Fruit fly (Drosophila melanogaster): ENCODE results near the gene CG31156.
A peak's percentile ranks its signal among the peaks of the same experiment; 100 is the strongest.

CG31156 gene

DNA sequence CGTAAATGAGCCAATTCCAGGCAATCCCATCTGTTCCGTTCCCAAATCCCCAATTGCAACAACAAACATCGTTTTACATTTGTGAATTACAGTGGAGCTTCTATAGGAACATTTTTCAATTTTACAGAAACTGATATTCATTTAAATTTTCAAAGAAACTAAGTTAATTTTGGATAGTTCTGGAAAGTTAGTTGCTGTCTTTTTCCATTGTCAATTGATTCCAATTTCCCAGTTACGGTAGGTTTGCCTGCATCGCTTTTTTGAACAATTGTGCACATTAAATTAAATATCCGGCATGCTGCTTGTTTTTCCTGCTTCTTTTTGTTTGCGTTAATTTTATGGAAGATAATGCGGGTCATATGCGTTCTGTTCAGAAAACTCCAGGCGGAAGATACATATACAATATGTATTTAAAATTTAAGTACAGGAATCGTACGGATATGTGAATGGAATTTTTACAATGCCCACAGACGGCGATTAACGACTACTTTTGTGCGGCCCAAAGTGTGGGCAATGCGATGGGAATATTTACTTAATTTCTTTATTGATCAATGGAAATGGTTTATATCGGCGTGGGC is 14.6 kb upstream of the CG31156 start:
- TF ChIP-seq CG9948 (tag; optimal IDR thresholded peaks at IDR 0.05) (no peak), CG10348 (GFP tag; IDR thresholded peaks at IDR 0.05) (no peak), EcR (GFP tag; optimal IDR thresholded peaks at IDR 0.05) (no peak), CG8159 (tag; optimal IDR thresholded peaks at IDR 0.05) (peak; percentile 7), CG8301 (tag; optimal IDR thresholded peaks at IDR 0.05) (no peak), Snoo (tag; optimal IDR thresholded peaks at IDR 0.05) (peak; percentile 72), D1 (tag; optimal IDR thresholded peaks at IDR 0.05) (no peak), CG12605 (GFP tag; IDR thresholded peaks at IDR 0.05) (no peak), CG15710 (tag; optimal IDR thresholded peaks at IDR 0.05) (peak; percentile 39), Pif1A (GFP tag; optimal IDR thresholded peaks at IDR 0.05) (peak; percentile 27), CG4496 (GFP tag; IDR thresholded peaks at IDR 0.05) (peak; percentile 13; the same call in 1 of the 3 replicates)

DNA sequence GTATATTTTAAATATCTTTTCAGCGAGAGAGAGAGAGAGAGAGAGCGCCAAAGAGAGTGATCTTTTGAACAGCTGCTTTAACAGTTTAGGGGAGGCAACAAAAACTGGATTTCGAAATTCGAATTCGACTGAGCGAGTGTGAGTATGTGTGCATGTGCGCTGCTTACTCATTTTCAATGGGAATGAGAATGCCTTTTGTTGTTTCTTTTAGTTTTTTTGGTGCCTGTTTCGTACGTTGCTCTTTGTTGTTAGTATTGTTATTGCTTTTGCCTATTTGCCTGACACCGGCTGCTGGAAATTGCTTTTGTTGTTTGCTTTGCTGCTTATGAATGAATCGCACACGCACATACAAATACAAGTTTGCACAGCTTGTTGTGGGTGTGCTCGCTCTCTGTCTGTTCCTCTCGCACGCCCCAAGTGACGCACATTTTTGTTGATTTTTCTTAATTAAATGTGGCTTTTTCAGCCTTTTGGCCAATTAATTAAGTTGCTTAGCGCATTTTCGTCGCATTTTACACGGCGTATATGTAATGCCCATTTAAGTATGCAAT is 13.5 kb upstream of the CG31156 start:
- TF ChIP-seq rn (GFP tag; IDR thresholded peaks at IDR 0.05), result peak; percentile 64; the same call in 1 of the 2 replicates
- TF ChIP-seq EcR (GFP tag; optimal IDR thresholded peaks at IDR 0.05), result peak; percentile 97
- TF ChIP-seq CG15710 (tag; optimal IDR thresholded peaks at IDR 0.05), result peak; percentile 80
- TF ChIP-seq CG8301 (tag; optimal IDR thresholded peaks at IDR 0.05), result peak; percentile 86
- peak; percentile 90 for TF ChIP-seq fd96Ca (GFP tag; IDR thresholded peaks at IDR 0.05)
- no peak for TF ChIP-seq CG10348 (GFP tag; IDR thresholded peaks at IDR 0.05)
- peak; percentile 76 for TF ChIP-seq CG9948 (tag; optimal IDR thresholded peaks at IDR 0.05)
- peak; percentile 85 for TF ChIP-seq Pif1A (GFP tag; optimal IDR thresholded peaks at IDR 0.05)
- peak; percentile 93 for TF ChIP-seq Ets98B (GFP tag; IDR thresholded peaks at IDR 0.05)
- peak; percentile 94 for TF ChIP-seq CG4496 (GFP tag; IDR thresholded peaks at IDR 0.05)
- TF ChIP-seq CG34367 (tag; optimal IDR thresholded peaks at IDR 0.05), result peak; percentile 92
- peak; percentile 79 for TF ChIP-seq CG8159 (tag; optimal IDR thresholded peaks at IDR 0.05)
- peak; percentile 87 for TF ChIP-seq CG32121 (GFP tag; IDR thresholded peaks at IDR 0.05)
- peak; percentile 93 for TF ChIP-seq CG13204 (GFP tag; optimal IDR thresholded peaks at IDR 0.05)
- TF ChIP-seq Pif1B (GFP tag; optimal IDR thresholded peaks at IDR 0.05), result peak; percentile 81
- TF ChIP-seq Snoo (tag; optimal IDR thresholded peaks at IDR 0.05), result peak; percentile 33
- TF ChIP-seq D1 (tag; optimal IDR thresholded peaks at IDR 0.05), result peak; percentile 66
- TF ChIP-seq CG17806 (tag; optimal IDR thresholded peaks at IDR 0.05), result peak; percentile 74
- TF ChIP-seq gl (tag; optimal IDR thresholded peaks at IDR 0.05), result peak; percentile 99
- TF ChIP-seq CG12605 (GFP tag; IDR thresholded peaks at IDR 0.05), result peak; percentile 98
- peak; percentile 89 for TF ChIP-seq CG14655 (GFP tag; optimal IDR thresholded peaks at IDR 0.05)

DNA sequence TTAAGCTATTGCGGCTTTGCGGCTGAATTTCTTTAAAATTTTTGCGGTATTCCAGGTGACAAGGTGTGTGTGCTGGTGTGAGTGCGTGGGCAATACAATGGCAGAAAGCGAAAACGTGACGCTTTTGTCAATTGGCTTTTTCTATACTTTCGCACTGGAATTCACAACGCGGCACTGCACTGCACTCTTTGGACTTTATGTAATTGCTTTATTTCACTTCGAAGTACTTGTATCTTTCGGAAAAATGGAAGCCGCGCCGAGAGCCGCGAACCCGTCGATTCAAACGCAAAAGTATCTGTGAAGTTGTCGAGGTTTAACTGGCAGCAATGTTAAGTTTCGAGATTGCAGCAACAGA is 12.9 kb upstream of the CG31156 start:
- TF ChIP-seq CG4496 (GFP tag; IDR thresholded peaks at IDR 0.05) (peak; percentile 5; the same call in 1 of the 3 replicates), CG14655 (GFP tag; optimal IDR thresholded peaks at IDR 0.05) (no peak), CG8301 (tag; optimal IDR thresholded peaks at IDR 0.05) (no peak)

DNA sequence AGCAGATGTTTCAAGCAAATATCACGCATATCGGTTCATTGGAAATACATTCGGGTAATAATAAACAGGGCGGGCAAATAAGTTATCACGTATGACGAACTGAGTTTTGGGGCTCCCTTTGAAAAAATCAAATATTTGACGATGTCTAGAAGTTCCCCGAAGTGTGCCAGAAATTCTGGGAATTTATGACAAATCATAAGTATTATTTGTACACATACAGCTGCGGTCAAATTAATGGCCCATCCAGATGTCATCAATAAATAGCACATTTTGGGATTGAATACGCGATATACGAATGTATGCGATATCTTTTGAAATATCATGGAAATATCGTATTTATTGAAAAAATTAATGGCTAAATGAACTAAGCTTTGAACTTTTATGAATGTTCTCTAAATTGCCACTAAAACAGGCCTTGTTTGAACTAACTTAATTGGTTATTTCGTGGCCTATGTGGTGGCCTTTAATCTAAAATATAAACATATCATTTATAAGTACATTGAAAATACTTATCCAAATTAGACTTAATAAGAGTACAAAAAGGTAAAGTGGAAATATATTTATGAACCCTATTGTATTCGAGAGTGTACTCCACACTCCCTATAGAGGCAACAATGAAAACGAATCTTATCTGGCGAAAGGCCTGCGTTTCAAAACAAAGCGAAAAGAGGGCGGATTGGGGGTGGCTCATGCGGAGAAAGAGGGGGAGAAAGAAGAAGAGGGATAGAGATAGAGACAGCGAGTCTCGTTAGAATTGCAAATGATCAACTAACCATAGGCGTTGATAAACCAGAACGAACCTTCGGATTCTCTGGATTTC is 12.3 kb upstream of the CG31156 start:
- TF ChIP-seq gl (tag; optimal IDR thresholded peaks at IDR 0.05) (no peak), CG8301 (tag; optimal IDR thresholded peaks at IDR 0.05) (peak; percentile 42), rn (GFP tag; IDR thresholded peaks at IDR 0.05) (no peak), EcR (GFP tag; optimal IDR thresholded peaks at IDR 0.05) (no peak), CG9948 (tag; optimal IDR thresholded peaks at IDR 0.05) (peak; percentile 42), CG13204 (GFP tag; optimal IDR thresholded peaks at IDR 0.05) (no peak), CG17806 (tag; optimal IDR thresholded peaks at IDR 0.05) (peak; percentile 35), CG8159 (tag; optimal IDR thresholded peaks at IDR 0.05) (peak; percentile 64), fd96Ca (GFP tag; IDR thresholded peaks at IDR 0.05) (no peak), CG14655 (GFP tag; optimal IDR thresholded peaks at IDR 0.05) (peak; percentile 54), CG32121 (GFP tag; IDR thresholded peaks at IDR 0.05) (no peak), Pif1B (GFP tag; optimal IDR thresholded peaks at IDR 0.05) (peak; percentile 52), CG4496 (GFP tag; IDR thresholded peaks at IDR 0.05) (no peak), D1 (tag; optimal IDR thresholded peaks at IDR 0.05) (peak; percentile 16), CG15710 (tag; optimal IDR thresholded peaks at IDR 0.05) (peak; percentile 40), CG10348 (GFP tag; IDR thresholded peaks at IDR 0.05) (no peak), Pif1A (GFP tag; optimal IDR thresholded peaks at IDR 0.05) (peak; percentile 18), CG12605 (GFP tag; IDR thresholded peaks at IDR 0.05) (no peak), Ets98B (GFP tag; IDR thresholded peaks at IDR 0.05) (no peak), Snoo (tag; optimal IDR thresholded peaks at IDR 0.05) (peak; percentile 57), CG34367 (tag; optimal IDR thresholded peaks at IDR 0.05) (no peak)

DNA sequence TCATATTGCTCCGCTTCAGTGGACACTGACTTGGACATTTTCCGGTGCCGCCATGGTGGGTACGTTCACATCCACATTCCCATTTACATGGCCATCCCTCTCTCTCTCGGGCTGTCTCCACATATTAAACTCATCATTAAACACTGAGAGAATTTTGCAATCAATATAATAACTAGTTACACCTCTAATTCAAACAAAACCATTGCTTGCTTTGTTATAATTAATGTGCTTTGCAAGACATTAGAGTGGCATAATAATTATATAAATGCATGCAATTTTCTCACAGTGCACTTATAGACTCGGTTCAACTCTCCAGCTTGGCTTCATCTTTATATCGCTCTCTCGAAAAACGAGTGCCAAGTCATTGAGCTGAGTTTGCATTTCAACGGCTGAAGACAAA is 11.3 kb upstream of the CG31156 start:
- TF ChIP-seq fd96Ca (GFP tag; IDR thresholded peaks at IDR 0.05) (peak; percentile 93), CG13204 (GFP tag; optimal IDR thresholded peaks at IDR 0.05) (no peak), CG17806 (tag; optimal IDR thresholded peaks at IDR 0.05) (peak; percentile 91), CG14655 (GFP tag; optimal IDR thresholded peaks at IDR 0.05) (no peak), CG8301 (tag; optimal IDR thresholded peaks at IDR 0.05) (peak; percentile 90), gl (tag; optimal IDR thresholded peaks at IDR 0.05) (peak; percentile 70), Ets98B (GFP tag; IDR thresholded peaks at IDR 0.05) (peak; percentile 96), CG4496 (GFP tag; IDR thresholded peaks at IDR 0.05) (peak; percentile 96), rn (GFP tag; IDR thresholded peaks at IDR 0.05) (peak; percentile 84), CG9948 (tag; optimal IDR thresholded peaks at IDR 0.05) (peak; percentile 84), CG12605 (GFP tag; IDR thresholded peaks at IDR 0.05) (peak; percentile 93), D1 (tag; optimal IDR thresholded peaks at IDR 0.05) (no peak), CG8159 (tag; optimal IDR thresholded peaks at IDR 0.05) (peak; percentile 89), CG15710 (tag; optimal IDR thresholded peaks at IDR 0.05) (peak; percentile 87), EcR (GFP tag; optimal IDR thresholded peaks at IDR 0.05) (peak; percentile 79), CG34367 (tag; optimal IDR thresholded peaks at IDR 0.05) (peak; percentile 82), Pif1B (GFP tag; optimal IDR thresholded peaks at IDR 0.05) (peak; percentile 92), Pif1A (GFP tag; optimal IDR thresholded peaks at IDR 0.05) (no peak), CG32121 (GFP tag; IDR thresholded peaks at IDR 0.05) (peak; percentile 96), Snoo (tag; optimal IDR thresholded peaks at IDR 0.05) (peak; percentile 81), CG10348 (GFP tag; IDR thresholded peaks at IDR 0.05) (peak; percentile 73)

Data from whole organism, pupa.